Worm (Caenorhabditis elegans) whole organism, mixed stage, embryonic: ENCODE data around the gene C47A4.1.

Source experiments
- ces-1 ChIP-seq: fragments of 150-350 bp; optimal IDR thresholded peaks from 2 replicates; lab custom pipeline; 2014; ENCODE audit warnings: missing biosample characterization, missing genetic modification reagents, missing genetic modification characterization
- hlh-1 ChIP-seq: fragments of 150-350 bp; optimal IDR thresholded peaks from 2 replicates; lab custom pipeline; 2014; ENCODE audit warnings: missing biosample characterization, missing genetic modification reagents, missing genetic modification characterization
- lin-13 ChIP-seq: fragments of 150-350 bp; optimal IDR thresholded peaks from 2 replicates; lab custom pipeline; 2014; ENCODE audit warnings: missing biosample characterization, missing genetic modification characterization
- lsy-2 ChIP-seq: fragments of 150-350 bp; optimal IDR thresholded peaks from 2 replicates; lab custom pipeline; 2014; ENCODE audit warnings: missing biosample characterization, missing genetic modification characterization
- nhr-12 ChIP-seq: fragments of 150-350 bp; optimal IDR thresholded peaks from 2 replicates; lab custom pipeline; 2014; ENCODE audit warnings: missing biosample characterization, missing genetic modification characterization
- nhr-237 ChIP-seq: fragments of 150-350 bp; optimal IDR thresholded peaks from 2 replicates; lab custom pipeline; 2014; ENCODE audit warnings: missing biosample characterization, missing genetic modification characterization
- nhr-28 ChIP-seq: fragments of 150-350 bp; optimal IDR thresholded peaks from 2 replicates; lab custom pipeline; 2014; ENCODE audit warnings: missing biosample characterization, missing genetic modification characterization
- unc-62 ChIP-seq: fragments of 150-350 bp; optimal IDR thresholded peaks from 2 replicates; lab custom pipeline; 2014; ENCODE audit warnings: missing biosample characterization, missing genetic modification reagents, missing genetic modification characterization
- ztf-11 ChIP-seq: fragments of 150-350 bp; optimal IDR thresholded peaks from 2 replicates; lab custom pipeline; 2014; ENCODE audit warnings: missing biosample characterization, missing genetic modification characterization

DNA sequence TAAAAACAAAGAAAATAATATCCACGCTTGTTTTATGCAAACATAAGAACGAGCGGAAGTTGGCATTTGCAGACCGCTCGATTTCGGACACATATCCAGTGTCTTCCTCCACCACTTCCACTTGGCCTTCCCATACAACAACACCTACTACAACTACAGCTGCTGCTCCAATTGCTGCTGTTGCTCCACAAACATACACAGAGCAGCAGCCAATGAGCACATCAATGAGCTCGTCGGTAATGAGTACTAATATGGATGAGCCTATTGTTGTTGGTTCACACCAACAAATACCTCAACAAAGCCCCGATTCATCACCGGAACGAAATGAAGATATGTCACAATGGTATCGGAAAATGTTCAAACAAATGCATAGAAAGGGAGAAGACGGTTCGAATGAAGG, 39.4 kb upstream of the C47A4.1 start:
- TF ChIP-seq nhr-28 (tag; lab: Kevin White, UChicago) (no peak), lsy-2 (tag; lab: Kevin White, UChicago) (no peak), lin-13 (tag; lab: Kevin White, UChicago) (no peak), ces-1 (GFP tag; lab: Kevin White, UChicago) (no peak), unc-62 (no peak), ztf-11 (no peak), nhr-237 (no peak), hlh-1 (tag; lab: Kevin White, UChicago) (no peak), nhr-12 (tag; lab: Kevin White, UChicago) (no peak)
